Fruit fly (Drosophila melanogaster) whole organism, prepupa: Measurements from ENCODE around the gene CG31099.
A peak's percentile ranks its signal among the peaks of the same experiment; 100 is the strongest.

ENCODE experiments used
- CG10631 ChIP-seq: fragments of 200-800 bp; sonication (Bioruptor generic); optimal IDR thresholded peaks from 2 replicates; lab custom pipeline; 2016; ENCODE audit warnings: missing biosample characterization, missing genetic modification characterization
- CG10669 ChIP-seq: fragments of 200-800 bp; sonication (Bioruptor generic); optimal IDR thresholded peaks from 3 replicates; lab custom pipeline; 2018; ENCODE audit warnings: missing biosample characterization, mild to moderate bottlenecking, missing genetic modification characterization, moderate library complexity
- CG11294 ChIP-seq: fragments of 200-800 bp; sonication (Bioruptor generic); IDR thresholded peaks from 2 replicates; pipeline ENCODE4 v1.3.6; 2022; ENCODE audit warnings: missing biosample characterization, missing genetic modification characterization
- CG11762 ChIP-seq: fragments of 200-800 bp; sonication (Bioruptor generic); optimal IDR thresholded peaks from 3 replicates; lab custom pipeline; 2016; ENCODE audit warnings: missing biosample characterization, missing genetic modification characterization; ENCODE audit not compliant: insufficient read depth
- CG11902 ChIP-seq: fragments of 200-800 bp; sonication (Bioruptor generic); optimal IDR thresholded peaks from 3 replicates; lab custom pipeline; 2016; ENCODE audit warnings: missing biosample characterization, missing genetic modification characterization
- CG3032 ChIP-seq: fragments of 200-800 bp; optimal IDR thresholded peaks from 2 replicates; lab custom pipeline; 2019; ENCODE audit warnings: missing biosample characterization, mild to moderate bottlenecking, missing genetic modification characterization, moderate library complexity
- CG31627 ChIP-seq: fragments of 200-800 bp; sonication (Bioruptor generic); optimal IDR thresholded peaks from 3 replicates; lab custom pipeline; 2016; ENCODE audit warnings: missing biosample characterization, missing genetic modification characterization
- CG32006 ChIP-seq: fragments of 200-800 bp; sonication (Bioruptor generic); optimal IDR thresholded peaks from 3 replicates; lab custom pipeline; 2017; ENCODE audit warnings: missing biosample characterization, mild to moderate bottlenecking, missing genetic modification characterization
- CG34406 ChIP-seq: fragments of 200-800 bp; sonication (Bioruptor generic); optimal IDR thresholded peaks from 3 replicates; lab custom pipeline; 2016; ENCODE audit warnings: missing biosample characterization, missing genetic modification characterization
- CG3919 ChIP-seq: fragments of 200-800 bp; sonication (Bioruptor generic); optimal IDR thresholded peaks from 3 replicates; lab custom pipeline; 2016; ENCODE audit warnings: missing biosample characterization, missing genetic modification characterization
- CG4318 ChIP-seq: fragments of 200-800 bp; sonication (Bioruptor generic); optimal IDR thresholded peaks from 3 replicates; lab custom pipeline; 2017; ENCODE audit warnings: missing biosample characterization, mild to moderate bottlenecking, missing genetic modification characterization
- CG6276 ChIP-seq: fragments of 200-800 bp; sonication (Bioruptor generic); optimal IDR thresholded peaks from 2 replicates; lab custom pipeline; 2017; ENCODE audit warnings: missing biosample characterization, mild to moderate bottlenecking, missing genetic modification characterization
- CG6792 ChIP-seq: fragments of 200-800 bp; sonication (Bioruptor generic); optimal IDR thresholded peaks from 3 replicates; lab custom pipeline; 2016; ENCODE audit warnings: missing biosample characterization, missing genetic modification characterization
- CG6854 ChIP-seq: fragments of 200-800 bp; sonication (Bioruptor generic); optimal IDR thresholded peaks from 2 replicates; lab custom pipeline; 2017; ENCODE audit warnings: missing biosample characterization, mild to moderate bottlenecking, missing genetic modification characterization
- CG8119 ChIP-seq: fragments of 200-800 bp; sonication (Bioruptor generic); IDR thresholded peaks from 3 replicates; pipeline ENCODE4 v1.3.6; 2022; ENCODE audit warnings: missing biosample characterization, missing genetic modification characterization
- CG8319 ChIP-seq: fragments of 200-800 bp; sonication (Bioruptor generic); optimal IDR thresholded peaks from 3 replicates; lab custom pipeline; 2016; ENCODE audit warnings: missing biosample characterization, missing genetic modification characterization
- CG8632 ChIP-seq: fragments of 200-800 bp; sonication (Bioruptor generic); optimal IDR thresholded peaks from 3 replicates; lab custom pipeline; 2016; ENCODE audit warnings: missing biosample characterization, missing genetic modification characterization
- Eip78C ChIP-seq: fragments of 200-800 bp; sonication (Bioruptor generic); peaks from one replicate; lab custom pipeline; 2016; ENCODE audit warnings: missing biosample characterization, missing genetic modification characterization
- Ets21C ChIP-seq: fragments of 200-800 bp; sonication (Bioruptor generic); optimal IDR thresholded peaks from 3 replicates; lab custom pipeline; 2016; ENCODE audit warnings: missing biosample characterization, missing genetic modification characterization
- Ets96B ChIP-seq: fragments of 200-800 bp; optimal IDR thresholded peaks from 2 replicates; lab custom pipeline; 2019; ENCODE audit warnings: missing biosample characterization, mild to moderate bottlenecking, missing genetic modification characterization, moderate library complexity
- Gug ChIP-seq: fragments of 200-800 bp; sonication (Bioruptor generic); IDR thresholded peaks from 2 replicates; pipeline ENCODE4 v1.3.6; 2022; ENCODE audit warnings: missing biosample characterization, missing genetic modification characterization
- Met ChIP-seq: fragments of 200-800 bp; sonication (Bioruptor generic); optimal IDR thresholded peaks from 3 replicates; lab custom pipeline; 2016; ENCODE audit warnings: missing biosample characterization, missing genetic modification characterization
- Smox ChIP-seq: fragments of 200-800 bp; sonication (Bioruptor generic); optimal IDR thresholded peaks from 3 replicates; lab custom pipeline; 2016; ENCODE audit warnings: missing biosample characterization, missing genetic modification characterization
- Sox102F ChIP-seq: fragments of 200-800 bp; sonication (Bioruptor generic); optimal IDR thresholded peaks from 2 replicates; lab custom pipeline; 2016; ENCODE audit warnings: missing biosample characterization, mild to moderate bottlenecking, missing genetic modification characterization
- Sox14 ChIP-seq: fragments of 200-800 bp; sonication (Bioruptor generic); optimal IDR thresholded peaks from 3 replicates; lab custom pipeline; 2016; ENCODE audit warnings: missing biosample characterization, missing genetic modification characterization
- Sox15 ChIP-seq: fragments of 200-800 bp; sonication (Bioruptor generic); optimal IDR thresholded peaks from 3 replicates; lab custom pipeline; 2016; ENCODE audit warnings: missing biosample characterization, missing genetic modification characterization
- achi ChIP-seq: fragments of 200-800 bp; sonication (Bioruptor generic); optimal IDR thresholded peaks from 3 replicates; lab custom pipeline; 2016; ENCODE audit warnings: missing biosample characterization, missing genetic modification characterization
- acj6 ChIP-seq: fragments of 200-800 bp; sonication (Bioruptor generic); optimal IDR thresholded peaks from 3 replicates; lab custom pipeline; 2016; ENCODE audit warnings: missing biosample characterization, missing genetic modification characterization
- cyc ChIP-seq: fragments of 200-800 bp; sonication (Bioruptor generic); optimal IDR thresholded peaks from 3 replicates; lab custom pipeline; 2016; ENCODE audit warnings: missing biosample characterization, missing genetic modification characterization
- dac ChIP-seq: fragments of 200-800 bp; sonication (Bioruptor generic); optimal IDR thresholded peaks from 2 replicates; lab custom pipeline; 2017; ENCODE audit warnings: missing biosample characterization, mild to moderate bottlenecking, missing genetic modification characterization
- eg ChIP-seq: fragments of 200-800 bp; sonication (Bioruptor generic); IDR thresholded peaks from 3 replicates; pipeline ENCODE4 v1.3.6; 2022; ENCODE audit warnings: missing biosample characterization, missing genetic modification characterization
- esn ChIP-seq: fragments of 200-800 bp; sonication (Bioruptor generic); optimal IDR thresholded peaks from 2 replicates; lab custom pipeline; 2016; ENCODE audit warnings: missing biosample characterization, mild to moderate bottlenecking, missing genetic modification characterization, moderate library complexity
- fd59A ChIP-seq: fragments of 200-800 bp; sonication (Bioruptor generic); optimal IDR thresholded peaks from 2 replicates; lab custom pipeline; 2017; ENCODE audit warnings: missing biosample characterization, mild to moderate bottlenecking, missing genetic modification characterization, missing genetic modification reagents
- fkh ChIP-seq: fragments of 200-800 bp; sonication (Bioruptor generic); optimal IDR thresholded peaks from 3 replicates; lab custom pipeline; 2017; ENCODE audit warnings: missing biosample characterization, mild to moderate bottlenecking, missing genetic modification characterization, moderate library complexity
- lz ChIP-seq: fragments of 200-800 bp; sonication (Bioruptor generic); optimal IDR thresholded peaks from 3 replicates; lab custom pipeline; 2016; ENCODE audit warnings: missing biosample characterization, missing genetic modification characterization
- spab ChIP-seq: fragments of 200-800 bp; sonication (Bioruptor generic); optimal IDR thresholded peaks from 2 replicates; lab custom pipeline; 2017; ENCODE audit warnings: missing biosample characterization, mild to moderate bottlenecking, missing genetic modification characterization, missing genetic modification reagents
- ss ChIP-seq, 2 experiments: fragments of 200-800 bp; sonication (Bioruptor generic); optimal IDR thresholded peaks; 2 replicates in 1 of 2; 3 replicates in 1 of 2; lab custom pipeline; 2017 to 2018; ENCODE audit warnings: mild to moderate bottlenecking in 2 of 2, missing biosample characterization in 2 of 2, missing genetic modification characterization in 2 of 2, moderate library complexity in 1 of 2
- svp ChIP-seq: fragments of 200-800 bp; sonication (Bioruptor generic); peaks from one replicate; lab custom pipeline; 2016; ENCODE audit warnings: missing biosample characterization, missing genetic modification characterization
- topi ChIP-seq: fragments of 200-800 bp; sonication (Bioruptor generic); optimal IDR thresholded peaks from 3 replicates; lab custom pipeline; 2016; ENCODE audit warnings: missing biosample characterization, missing genetic modification characterization
- vri ChIP-seq: fragments of 200-800 bp; sonication (Bioruptor generic); optimal IDR thresholded peaks from 3 replicates; lab custom pipeline; 2016; ENCODE audit warnings: missing biosample characterization, mild to moderate bottlenecking, missing genetic modification characterization

Gene CG31099

dm6 chr3R:25303857-25304440 lies 6.8 kb downstream of the CG31099 start, which contains the start of gene CG31436:
CG31436 (plus strand) TSS chr3R:25304137.
- TF ChIP-seq fkh (GFP tag; lab: Kevin White, UChicago) = peak; percentile 45
- peak; percentile 97 for TF ChIP-seq svp (GFP tag; lab: Kevin White, UChicago)
- no peak for TF ChIP-seq CG34406 (GFP tag; lab: Kevin White, UChicago)

dm6 chr3R:25302239-25302638 lies 8.5 kb downstream of the CG31099 start, which contains the start of gene CG31370:
CG31370 (plus strand) TSS chr3R:25302464.
- TF ChIP-seq Sox14 (GFP tag; lab: Kevin White, UChicago) = no peak
- TF ChIP-seq CG34406 (GFP tag; lab: Kevin White, UChicago) = no peak
- TF ChIP-seq eg = no peak
- TF ChIP-seq topi = no peak
- no peak for TF ChIP-seq Sox102F (GFP tag; lab: Kevin White, UChicago)
- TF ChIP-seq CG3919 (GFP tag; lab: Kevin White, UChicago) = no peak
- TF ChIP-seq vri = no peak
- TF ChIP-seq CG4318 (GFP tag; lab: Kevin White, UChicago) = no peak
- no peak for TF ChIP-seq fd59A (GFP tag; lab: Kevin White, UChicago)
- no peak for TF ChIP-seq CG11294 (GFP tag; lab: Robert Waterston, UW)
- TF ChIP-seq cyc = no peak
- no peak for TF ChIP-seq CG11902 (GFP tag; lab: Kevin White, UChicago)
- no peak for TF ChIP-seq esn (GFP tag; lab: Kevin White, UChicago)
- TF ChIP-seq Smox = no peak
- TF ChIP-seq lz (GFP tag; lab: Kevin White, UChicago) = no peak
- TF ChIP-seq CG10631 = no peak
- TF ChIP-seq Met (GFP tag; lab: Kevin White, UChicago) = no peak
- no peak for TF ChIP-seq ss (GFP tag; optimal IDR thresholded peaks at IDR 0.05; lab: Kevin White, UChicago)
- TF ChIP-seq Sox15 (GFP tag; lab: Kevin White, UChicago) = no peak

DNA sequence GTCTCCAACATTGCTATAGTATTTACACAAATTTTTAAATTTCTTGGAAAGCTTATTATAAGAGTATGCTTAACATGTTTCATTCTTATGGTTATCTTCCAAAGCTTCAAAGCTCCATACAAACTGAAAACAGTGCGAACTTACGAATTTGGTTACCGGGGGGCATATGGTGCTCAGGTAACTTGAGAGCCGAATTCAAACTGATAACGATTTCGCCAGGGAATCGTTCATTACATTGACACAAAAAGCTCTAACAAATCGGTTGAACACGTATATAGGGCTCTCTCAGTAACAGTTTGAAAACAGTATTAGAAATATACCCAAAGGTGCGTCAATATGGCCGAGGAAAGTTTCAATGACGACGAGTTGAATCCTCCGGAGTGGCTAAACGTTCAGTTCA lies 10.2 kb downstream of the CG31099 start, which contains the start of gene CG13659:
Gene CG13659 (plus strand): TSS at position 317 of the 400 bp plus-strand sequence.
- no peak for TF ChIP-seq Sox14 (GFP tag; lab: Kevin White, UChicago)
- TF ChIP-seq vri = peak; percentile 3
- TF ChIP-seq CG8319 (GFP tag; lab: Kevin White, UChicago) = no peak
- no peak for TF ChIP-seq CG3032 (tag; lab: Kevin White, UChicago)
- TF ChIP-seq, all 60 proteins: peak for 1

- no peak for TF ChIP-seq spab
- no peak for TF ChIP-seq CG6854 (GFP tag; lab: Kevin White, UChicago)
- TF ChIP-seq CG32006 (GFP tag; lab: Kevin White, UChicago) = no peak
- TF ChIP-seq dac = no peak
- no peak for TF ChIP-seq CG8119 (GFP tag; lab: Robert Waterston, UW)
- TF ChIP-seq Ets96B (tag; lab: Kevin White, UChicago) = no peak
- no peak for TF ChIP-seq achi (GFP tag; lab: Kevin White, UChicago)
- no peak for TF ChIP-seq CG10669 (GFP tag; lab: Kevin White, UChicago)
- no peak for TF ChIP-seq Ets21C (GFP tag; lab: Kevin White, UChicago)
- no peak for TF ChIP-seq CG11294 (GFP tag; lab: Robert Waterston, UW)
- TF ChIP-seq CG3919 (GFP tag; lab: Kevin White, UChicago) = no peak
- no peak for TF ChIP-seq CG6792 (GFP tag; lab: Kevin White, UChicago)
- TF ChIP-seq, all 60 proteins: peak for 0
These were observed 11.2 kb downstream of the CG31099 start, which contains the start of gene CG31288 for dm6 chr3R:25299507-25299964. CG31288 (minus strand) TSS chr3R:25299557.

DNA sequence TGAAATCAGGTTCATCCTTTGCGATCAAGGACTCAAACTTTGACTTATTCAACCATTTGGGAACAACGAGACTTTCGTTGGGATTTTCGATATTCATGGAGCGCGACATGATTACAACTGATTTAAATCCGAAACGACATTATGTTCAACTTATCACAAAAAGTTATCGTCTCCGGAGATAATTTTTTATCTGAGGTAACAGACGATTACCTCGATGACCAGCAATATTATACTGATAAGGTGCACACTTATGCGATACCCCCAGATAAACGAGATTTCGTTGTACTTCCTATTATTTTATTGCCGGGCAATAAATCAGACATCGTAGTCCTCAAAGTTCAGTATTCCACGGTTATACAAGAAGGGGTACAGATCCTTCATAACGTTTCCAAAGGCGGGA lies 13.1 kb downstream of the CG31099 start, which contains the start of gene CG31097:
Gene CG31097 (minus strand): TSS at position 101 of the 400 bp plus-strand sequence.
- no peak for TF ChIP-seq Eip78C
- TF ChIP-seq Gug (GFP tag; lab: Robert Waterston, UW) = no peak
- no peak for TF ChIP-seq CG6276 (GFP tag; lab: Kevin White, UChicago)
- no peak for TF ChIP-seq CG31627 (GFP tag; lab: Kevin White, UChicago)
- TF ChIP-seq Met (GFP tag; lab: Kevin White, UChicago) = no peak
- TF ChIP-seq Ets96B (tag; lab: Kevin White, UChicago) = no peak
- no peak for TF ChIP-seq CG11762 (GFP tag; lab: Kevin White, UChicago)
- TF ChIP-seq cyc = no peak
- no peak for TF ChIP-seq CG8632 (GFP tag; lab: Kevin White, UChicago)
- no peak for TF ChIP-seq Sox14 (GFP tag; lab: Kevin White, UChicago)
- no peak for TF ChIP-seq CG10669 (GFP tag; lab: Kevin White, UChicago)
- no peak for TF ChIP-seq acj6 (GFP tag; lab: Kevin White, UChicago)
- TF ChIP-seq CG10631 = no peak
- no peak for TF ChIP-seq Ets21C (GFP tag; lab: Kevin White, UChicago)
- TF ChIP-seq Smox = no peak
- TF ChIP-seq, all 60 proteins: peak for 0
